Worm (Caenorhabditis elegans) whole organism, late embryonic: ENCODE results near the gene vps-16.
A peak's percentile ranks its signal among the peaks of the same experiment; 100 is the strongest.

Experiments used
- C08G9.2 ChIP-seq: sonication (generic microtip); optimal IDR thresholded peaks from 2 replicates; lab custom pipeline; 2016; ENCODE audit warnings: mild to moderate bottlenecking, missing genetic modification characterization, moderate library complexity, missing compliant biosample characterization
- C38D4.7 ChIP-seq: fragments of 200-800 bp; sonication (Bioruptor generic); optimal IDR thresholded peaks from 2 replicates; lab custom pipeline; 2018; ENCODE audit warnings: mild to moderate bottlenecking, missing genetic modification characterization, moderate library complexity, missing compliant biosample characterization
- K09A11.1 ChIP-seq: sonication (generic microtip); optimal IDR thresholded peaks from 2 replicates; lab custom pipeline; 2017; ENCODE audit warnings: antibody characterized with exemption, mild to moderate bottlenecking, missing genetic modification characterization, missing compliant biosample characterization; ENCODE audit not compliant: insufficient read depth
- T23F11.4 ChIP-seq: fragments of 200-800 bp; sonication (Bioruptor generic); optimal IDR thresholded peaks from 2 replicates; lab custom pipeline; 2018; ENCODE audit warnings: mild to moderate bottlenecking, missing genetic modification characterization, missing compliant biosample characterization
- ama-1 ChIP-seq: fragments of 150-350 bp; optimal IDR thresholded peaks from 2 replicates; lab custom pipeline; 2014
- ceh-14 ChIP-seq: sonication (generic microtip); optimal IDR thresholded peaks from 2 replicates; lab custom pipeline; 2016; ENCODE audit warnings: missing genotype, missing genetic modification characterization, missing compliant biosample characterization
- ceh-18 ChIP-seq: sonication (generic microtip); optimal IDR thresholded peaks from 2 replicates; lab custom pipeline; 2016; ENCODE audit warnings: missing genetic modification characterization, missing compliant biosample characterization
- ceh-19 ChIP-seq: fragments of 200-800 bp; sonication (Bioruptor generic); optimal IDR thresholded peaks from 2 replicates; lab custom pipeline; 2018; ENCODE audit warnings: mild to moderate bottlenecking, missing genetic modification characterization, missing compliant biosample characterization
- ceh-2 ChIP-seq: sonication (generic microtip); optimal IDR thresholded peaks from 2 replicates; lab custom pipeline; 2016; ENCODE audit warnings: missing genotype, missing genetic modification characterization, missing compliant biosample characterization
- ceh-22 ChIP-seq: sonication (generic microtip); optimal IDR thresholded peaks from 2 replicates; lab custom pipeline; 2017; ENCODE audit warnings: missing biosample characterization, missing genetic modification characterization
- ceh-24 ChIP-seq: sonication (generic microtip); optimal IDR thresholded peaks from 2 replicates; lab custom pipeline; 2016; ENCODE audit warnings: mild to moderate bottlenecking, missing genetic modification characterization, missing compliant biosample characterization
- ceh-30 ChIP-seq: fragments of 150-350 bp; optimal IDR thresholded peaks from 2 replicates; lab custom pipeline; 2014; ENCODE audit warnings: missing biosample characterization, missing genetic modification characterization
- ceh-45 ChIP-seq: fragments of 200-800 bp; sonication (Bioruptor generic); IDR thresholded peaks from 2 replicates; pipeline ENCODE4 v1.3.6; 2022; ENCODE audit warnings: missing genetic modification reagents, missing genetic modification characterization, missing compliant biosample characterization
- ceh-48 ChIP-seq: sonication (generic microtip); optimal IDR thresholded peaks from 2 replicates; lab custom pipeline; 2016; ENCODE audit warnings: missing genetic modification characterization, inconsistent platforms, missing compliant biosample characterization
- ceh-9 ChIP-seq: sonication (generic microtip); optimal IDR thresholded peaks from 2 replicates; lab custom pipeline; 2016; ENCODE audit warnings: mild to moderate bottlenecking, missing genetic modification characterization, inconsistent platforms, missing compliant biosample characterization
- che-1 ChIP-seq: sonication (generic microtip); optimal IDR thresholded peaks from 2 replicates; lab custom pipeline; 2016; ENCODE audit warnings: mild to moderate bottlenecking, missing genetic modification characterization, missing compliant biosample characterization
- dmd-4 ChIP-seq: sonication (generic microtip); optimal IDR thresholded peaks from 2 replicates; lab custom pipeline; 2016; ENCODE audit warnings: borderline replicate concordance, missing genetic modification characterization, missing compliant biosample characterization
- ets-4 ChIP-seq: sonication (generic microtip); optimal IDR thresholded peaks from 2 replicates; lab custom pipeline; 2016; ENCODE audit warnings: missing genetic modification characterization, missing compliant biosample characterization
- eyg-1 ChIP-seq: sonication (generic microtip); optimal IDR thresholded peaks from 2 replicates; lab custom pipeline; 2016; ENCODE audit warnings: missing genotype, missing genetic modification characterization, missing compliant biosample characterization
- fax-1 ChIP-seq: sonication (generic microtip); optimal IDR thresholded peaks from 2 replicates; lab custom pipeline; 2016; ENCODE audit warnings: missing genotype, missing genetic modification characterization, missing compliant biosample characterization
- fkh-10 ChIP-seq: fragments of 150-350 bp; optimal IDR thresholded peaks from 2 replicates; lab custom pipeline; 2014; ENCODE audit warnings: missing biosample characterization, missing genetic modification reagents, missing genetic modification characterization
- gmeb-2 ChIP-seq: sonication (generic microtip); optimal IDR thresholded peaks from 2 replicates; lab custom pipeline; 2016; ENCODE audit warnings: missing genetic modification characterization, inconsistent platforms, missing compliant biosample characterization
- hlh-13 ChIP-seq: fragments of 200-800 bp; sonication (Bioruptor generic); optimal IDR thresholded peaks from 2 replicates; lab custom pipeline; 2018; ENCODE audit warnings: mild to moderate bottlenecking, missing genetic modification characterization, missing compliant biosample characterization
- hlh-15 ChIP-seq: sonication (generic microtip); optimal IDR thresholded peaks from 2 replicates; lab custom pipeline; 2016; ENCODE audit warnings: missing genetic modification characterization, missing compliant biosample characterization
- hlh-6 ChIP-seq: sonication (generic microtip); optimal IDR thresholded peaks from 2 replicates; lab custom pipeline; 2016; ENCODE audit warnings: missing genotype, missing genetic modification characterization, missing compliant biosample characterization
- lim-6 ChIP-seq: sonication (generic microtip); optimal IDR thresholded peaks from 2 replicates; lab custom pipeline; 2016; ENCODE audit warnings: missing genetic modification characterization, missing compliant biosample characterization
- lin-11 ChIP-seq: fragments of 200-800 bp; sonication (Bioruptor generic); optimal IDR thresholded peaks from 2 replicates; lab custom pipeline; 2018; ENCODE audit warnings: mild to moderate bottlenecking, missing genetic modification characterization, missing compliant biosample characterization
- mec-3 ChIP-seq: sonication (generic microtip); optimal IDR thresholded peaks from 2 replicates; lab custom pipeline; 2016; ENCODE audit warnings: borderline replicate concordance, missing genetic modification characterization, missing compliant biosample characterization
- nfya-1 ChIP-seq: sonication (generic microtip); optimal IDR thresholded peaks from 2 replicates; lab custom pipeline; 2017; ENCODE audit warnings: missing genetic modification characterization, mild to moderate bottlenecking, missing compliant biosample characterization, antibody characterized with exemption, moderate library complexity
- nhr-11 ChIP-seq: fragments of 150-350 bp; optimal IDR thresholded peaks from 2 replicates; lab custom pipeline; 2014; ENCODE audit warnings: missing biosample characterization, missing genetic modification characterization
- nhr-232 ChIP-seq: sonication (generic microtip); optimal IDR thresholded peaks from 2 replicates; lab custom pipeline; 2016; ENCODE audit warnings: missing genetic modification characterization, missing compliant biosample characterization
- odd-2 ChIP-seq: sonication (generic microtip); optimal IDR thresholded peaks from 2 replicates; lab custom pipeline; 2017; ENCODE audit warnings: antibody characterized with exemption, mild to moderate bottlenecking, missing genetic modification characterization, missing compliant biosample characterization
- pag-3 ChIP-seq: sonication (generic microtip); optimal IDR thresholded peaks from 2 replicates; lab custom pipeline; 2016; ENCODE audit warnings: missing compliant biosample characterization, missing genetic modification characterization, borderline replicate concordance
- pat-9 ChIP-seq: fragments of 200-800 bp; sonication (Bioruptor generic); optimal IDR thresholded peaks from 2 replicates; lab custom pipeline; 2018; ENCODE audit warnings: mild to moderate bottlenecking, missing genetic modification characterization, moderate library complexity, missing compliant biosample characterization
- pax-1 ChIP-seq: fragments of 150-350 bp; optimal IDR thresholded peaks from 2 replicates; lab custom pipeline; 2014; ENCODE audit warnings: missing biosample characterization, missing genetic modification characterization
- pha-2 ChIP-seq: sonication (generic microtip); optimal IDR thresholded peaks from 2 replicates; lab custom pipeline; 2017; ENCODE audit warnings: mild to moderate bottlenecking, missing genetic modification characterization, missing compliant biosample characterization
- pha-4 ChIP-seq: fragments of 150-350 bp; optimal IDR thresholded peaks from 2 replicates; lab custom pipeline; 2018; ENCODE audit warnings: missing biosample characterization, missing genetic modification reagents, missing genetic modification characterization
- pros-1 ChIP-seq: fragments of 150-350 bp; optimal IDR thresholded peaks from 2 replicates; lab custom pipeline; 2014; ENCODE audit warnings: missing biosample characterization, missing genetic modification reagents, missing genetic modification characterization
- ref-2 ChIP-seq: sonication (generic microtip); optimal IDR thresholded peaks from 2 replicates; lab custom pipeline; 2016; ENCODE audit warnings: missing genetic modification characterization, missing compliant biosample characterization
- sox-2 ChIP-seq: fragments of 200-800 bp; sonication (Bioruptor generic); IDR thresholded peaks from 2 replicates; pipeline ENCODE4 v1.3.6; 2022; ENCODE audit warnings: missing genetic modification reagents, missing genetic modification characterization, missing compliant biosample characterization
- sox-4 ChIP-seq: sonication (generic microtip); optimal IDR thresholded peaks from 2 replicates; lab custom pipeline; 2017; ENCODE audit warnings: mild to moderate bottlenecking, missing genetic modification characterization, inconsistent platforms, missing compliant biosample characterization
- syd-9 ChIP-seq: sonication (generic microtip); optimal IDR thresholded peaks from 2 replicates; lab custom pipeline; 2016; ENCODE audit warnings: mild to moderate bottlenecking, missing genetic modification characterization, moderate library complexity, missing compliant biosample characterization
- tbx-7 ChIP-seq: sonication (generic microtip); optimal IDR thresholded peaks from 2 replicates; lab custom pipeline; 2016; ENCODE audit warnings: missing genotype, missing genetic modification characterization, missing compliant biosample characterization
- unc-42 ChIP-seq: sonication (generic microtip); optimal IDR thresholded peaks from 2 replicates; lab custom pipeline; 2016; ENCODE audit warnings: missing genotype, missing genetic modification characterization, missing compliant biosample characterization
- unc-55 ChIP-seq: sonication (generic microtip); optimal IDR thresholded peaks from 2 replicates; lab custom pipeline; 2017; ENCODE audit warnings: missing biosample characterization, missing genetic modification reagents, missing genetic modification characterization
- unc-86 ChIP-seq: sonication (generic microtip); optimal IDR thresholded peaks from 2 replicates; lab custom pipeline; 2016; ENCODE audit warnings: missing genetic modification characterization, missing compliant biosample characterization
- zip-5 ChIP-seq: sonication (generic microtip); optimal IDR thresholded peaks from 2 replicates; lab custom pipeline; 2016; ENCODE audit warnings: missing genetic modification characterization, missing compliant biosample characterization

Gene vps-16

DNA sequence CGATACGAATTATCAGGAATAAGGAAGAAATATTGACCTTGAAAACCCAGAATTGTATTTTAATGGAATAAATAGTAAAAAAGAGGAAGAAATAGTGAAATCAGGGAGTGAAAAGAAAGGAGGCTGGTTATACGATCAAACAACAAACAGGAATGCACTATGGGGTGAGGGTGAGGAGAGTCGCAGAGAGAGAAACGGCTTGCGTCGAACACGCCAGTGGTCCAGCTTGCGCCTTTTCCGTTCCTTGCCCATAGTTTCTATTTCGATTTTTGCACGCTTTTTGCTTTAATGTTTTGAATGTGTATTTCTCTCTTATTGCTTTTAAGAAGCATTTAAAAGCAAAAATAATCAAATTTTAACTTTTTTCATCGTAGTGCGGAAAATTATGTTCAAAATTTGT, 20.6 kb downstream of the vps-16 start (continued):
- TF ChIP-seq pat-9 (tag; lab: Kevin White, UChicago), result peak; percentile 62
- TF ChIP-seq gmeb-2 (tag; lab: Kevin White, UChicago), result peak; percentile 55
- TF ChIP-seq ceh-9, result no peak
- TF ChIP-seq hlh-13 (GFP tag; lab: Kevin White, UChicago), result peak; percentile 51
- TF ChIP-seq nhr-11 (tag; lab: Kevin White, UChicago), result no peak
- TF ChIP-seq ceh-18 (tag; lab: Kevin White, UChicago), result peak; percentile 64
- peak; percentile 26 for TF ChIP-seq lim-6 (tag; lab: Kevin White, UChicago)
- no peak for TF ChIP-seq pag-3 (tag; lab: Kevin White, UChicago)
- TF ChIP-seq zip-5 (tag; lab: Kevin White, UChicago), result no peak
- TF ChIP-seq mec-3 (tag; lab: Kevin White, UChicago), result no peak
- TF ChIP-seq ref-2 (tag; lab: Kevin White, UChicago), result peak; percentile 32
- peak; percentile 31 for TF ChIP-seq ets-4
- TF ChIP-seq syd-9 (tag; lab: Kevin White, UChicago), result peak; percentile 33
- peak; percentile 37 for TF ChIP-seq ceh-30 (tag; lab: Kevin White, UChicago)
- no peak for TF ChIP-seq C08G9.2 (tag; lab: Kevin White, UChicago)
- no peak for TF ChIP-seq ceh-24 (tag; lab: Kevin White, UChicago)
- no peak for TF ChIP-seq tbx-7 (tag; lab: Kevin White, UChicago)
- TF ChIP-seq ama-1 (lab: Kevin White, UChicago), result no peak
- peak; percentile 31 for TF ChIP-seq unc-86 (tag; lab: Kevin White, UChicago)
- TF ChIP-seq che-1, result peak; percentile 22
- TF ChIP-seq sox-4, result peak; percentile 60
- peak; percentile 37 for TF ChIP-seq T23F11.4 (GFP tag; lab: Kevin White, UChicago)
- peak; percentile 5 for TF ChIP-seq lin-11 (tag; lab: Kevin White, UChicago)
- no peak for TF ChIP-seq unc-55 (GFP tag; lab: Kevin White, UChicago)
- peak; percentile 56 for TF ChIP-seq unc-42 (tag; lab: Kevin White, UChicago)
- no peak for TF ChIP-seq ceh-22
- TF ChIP-seq ceh-19, result peak; percentile 77
- no peak for TF ChIP-seq pha-4 (tag; lab: Kevin White, UChicago)
- peak; percentile 19 for TF ChIP-seq K09A11.1
- peak; percentile 8 for TF ChIP-seq ceh-48

DNA sequence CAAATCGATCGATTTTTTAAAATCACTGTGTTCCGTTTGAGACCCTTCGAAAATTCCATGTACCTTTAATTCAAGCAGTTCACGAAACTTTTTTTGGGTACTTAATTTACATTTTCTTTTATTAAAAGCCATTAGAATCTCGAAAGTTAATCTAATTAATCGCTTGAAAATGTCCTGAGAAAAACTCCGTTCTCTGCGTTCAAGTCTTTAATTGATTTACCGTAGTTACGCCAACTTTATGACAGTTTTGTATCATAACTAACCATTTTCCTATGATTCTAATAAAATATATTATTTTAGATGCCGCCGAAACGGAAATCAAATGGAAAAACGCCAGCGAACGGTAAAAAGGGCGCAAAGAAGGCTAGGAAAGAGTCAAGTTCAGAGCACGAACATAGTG, 21.1 kb downstream of the vps-16 start, which contains the start of gene jhdm-1:
Gene jhdm-1, plus strand, starts transcription at position 301 of the 400 bp plus-strand sequence.
- TF ChIP-seq ceh-14 (tag; lab: Kevin White, UChicago) (no peak), odd-2 (tag; lab: Kevin White, UChicago) (no peak), pat-9 (tag; lab: Kevin White, UChicago) (no peak), mec-3 (tag; lab: Kevin White, UChicago) (no peak), pax-1 (tag; lab: Kevin White, UChicago) (no peak), ceh-45 (no peak), syd-9 (tag; lab: Kevin White, UChicago) (no peak), ceh-2 (tag; lab: Kevin White, UChicago) (no peak), sox-4 (no peak), unc-42 (tag; lab: Kevin White, UChicago) (no peak), hlh-15 (tag; lab: Kevin White, UChicago) (no peak), ceh-48 (no peak), fkh-10 (GFP tag; lab: Kevin White, UChicago) (no peak)

DNA sequence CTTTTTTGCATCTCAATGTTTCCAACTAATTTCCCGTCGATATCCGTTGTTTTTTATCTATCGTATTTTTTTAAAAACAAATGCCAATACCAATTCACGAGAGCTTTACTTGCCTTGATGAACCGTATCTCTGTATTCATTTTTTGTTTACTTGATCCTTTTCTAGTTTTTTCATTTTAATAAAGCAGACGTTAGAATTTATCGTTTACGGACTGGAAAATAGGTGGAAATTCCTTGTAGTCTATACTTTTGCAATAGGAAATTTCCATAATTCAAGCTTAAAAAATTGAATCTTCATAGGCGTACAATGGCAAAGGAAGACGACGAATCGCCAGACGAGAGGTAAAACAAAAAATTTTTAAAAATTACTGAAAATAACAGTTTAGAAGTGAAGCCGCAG, 26.8 kb downstream of the vps-16 start, which contains the start of gene algn-1:
Gene algn-1, plus strand, starts transcription at position 301 of the 400 bp plus-strand sequence.
- TF ChIP-seq zip-5 (tag; lab: Kevin White, UChicago), result no peak
- no peak for TF ChIP-seq nhr-232
- no peak for TF ChIP-seq pros-1 (tag; lab: Kevin White, UChicago)
- no peak for TF ChIP-seq ceh-30 (tag; lab: Kevin White, UChicago)
- TF ChIP-seq sox-4, result no peak
- TF ChIP-seq K09A11.1, result no peak
- no peak for TF ChIP-seq gmeb-2 (tag; lab: Kevin White, UChicago)
- TF ChIP-seq sox-2 (GFP tag; lab: Robert Waterston, UW), result no peak
- TF ChIP-seq hlh-15 (tag; lab: Kevin White, UChicago), result no peak
- no peak for TF ChIP-seq C38D4.7 (GFP tag; lab: Kevin White, UChicago)
- no peak for TF ChIP-seq T23F11.4 (GFP tag; lab: Kevin White, UChicago)
- TF ChIP-seq dmd-4, result no peak
- TF ChIP-seq nfya-1, result no peak
- no peak for TF ChIP-seq pha-2 (tag; lab: Kevin White, UChicago)
- no peak for TF ChIP-seq pax-1 (tag; lab: Kevin White, UChicago)
- TF ChIP-seq eyg-1, result no peak
- no peak for TF ChIP-seq fax-1
- no peak for TF ChIP-seq hlh-6 (tag; lab: Kevin White, UChicago)
- TF ChIP-seq fkh-10 (GFP tag; lab: Kevin White, UChicago), result no peak
- no peak for TF ChIP-seq ceh-14 (tag; lab: Kevin White, UChicago)
